Worm (Caenorhabditis elegans): ENCODE measurements around the gene Y60A3A.23.

The Y60A3A.23 gene

DNA sequence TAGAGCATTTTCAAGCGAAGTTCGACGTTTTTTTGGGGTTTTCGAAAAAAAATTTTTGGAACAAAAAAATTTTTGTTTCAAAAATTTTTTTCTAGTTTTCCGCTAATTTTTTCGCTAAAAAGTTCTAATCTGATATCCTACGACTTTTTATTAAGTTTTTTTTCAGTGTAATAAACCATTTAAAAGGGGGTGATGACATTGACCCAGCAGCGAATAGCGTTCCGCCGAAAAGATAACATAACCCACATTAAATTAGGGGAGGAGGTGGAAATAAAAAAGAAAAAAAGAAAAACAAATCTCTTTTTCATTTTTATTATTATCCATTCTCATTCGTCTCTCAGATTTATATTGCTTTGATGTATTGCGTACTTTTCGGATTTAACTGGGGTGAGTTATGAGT, at the start of gene Y60A3A.23:
Gene Y60A3A.23, plus strand, starts transcription at position 301 of the 400 bp plus-strand sequence.
- TF ChIP-seq ceh-13 (GFP tag; optimal IDR thresholded peaks at IDR 0.05) (no peak), tra-4 (tag; optimal IDR thresholded peaks at IDR 0.05) (no peak), ets-7 (tag; optimal IDR thresholded peaks at IDR 0.05) (no peak), sea-1 (GFP tag; conservative IDR thresholded peaks at IDR 0.05) (no peak), aly-1 (tag; optimal IDR thresholded peaks at IDR 0.05) (no peak), flt-1 (GFP tag; IDR thresholded peaks at IDR 0.05) (no peak), pes-1 (GFP tag; IDR thresholded peaks at IDR 0.05) (no peak), F13C5.2 (tag; optimal IDR thresholded peaks at IDR 0.05) (no peak), tbx-11 (GFP tag; IDR thresholded peaks at IDR 0.05) (no peak), hnd-1 (tag; optimal IDR thresholded peaks at IDR 0.05) (no peak), hmg-4 (GFP tag; optimal IDR thresholded peaks at IDR 0.05) (no peak), B0310.2 (tag; optimal IDR thresholded peaks at IDR 0.05) (no peak), ama-1 (optimal IDR thresholded peaks at IDR 0.05) (no peak), ceh-36 (tag; optimal IDR thresholded peaks at IDR 0.05) (no peak), tbx-37 (GFP tag; conservative IDR thresholded peaks at IDR 0.05) (no peak), hmbx-1 (tag; optimal IDR thresholded peaks at IDR 0.05) (no peak), scrt-1 (GFP tag; IDR thresholded peaks at IDR 0.05) (no peak)

DNA sequence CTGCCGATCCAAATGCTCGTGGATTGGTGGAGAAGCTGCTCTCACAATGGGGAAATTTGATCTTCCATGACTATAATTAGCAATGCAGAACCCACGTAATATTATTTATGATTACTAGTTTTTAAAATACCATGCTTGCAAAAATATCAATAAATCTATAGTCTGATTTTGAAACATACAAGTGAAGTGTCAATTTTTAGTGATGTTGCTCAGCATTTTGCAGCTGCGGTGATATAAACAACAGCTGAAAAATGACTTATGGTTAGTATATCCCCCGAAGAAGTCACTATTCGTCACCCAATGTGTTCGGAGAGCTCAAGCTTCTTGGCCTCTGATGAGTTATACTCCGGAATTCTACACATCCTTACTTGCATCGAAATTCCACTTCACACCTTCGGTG, 48.8 kb upstream of the Y60A3A.23 start, which contains the start of gene srh-172:
Gene srh-172, plus strand, starts transcription at position 301 of the 400 bp plus-strand sequence.
- TF ChIP-seq scrt-1 (GFP tag; IDR thresholded peaks at IDR 0.05), result no peak
- TF ChIP-seq ets-7 (tag; optimal IDR thresholded peaks at IDR 0.05), result no peak
- no peak for TF ChIP-seq hmbx-1 (tag; optimal IDR thresholded peaks at IDR 0.05)
- no peak for TF ChIP-seq F13C5.2 (tag; optimal IDR thresholded peaks at IDR 0.05)
- TF ChIP-seq ama-1 (optimal IDR thresholded peaks at IDR 0.05), result no peak
- TF ChIP-seq ceh-13 (GFP tag; optimal IDR thresholded peaks at IDR 0.05), result no peak
- no peak for TF ChIP-seq flt-1 (GFP tag; IDR thresholded peaks at IDR 0.05)
- no peak for TF ChIP-seq hmg-4 (GFP tag; optimal IDR thresholded peaks at IDR 0.05)
- no peak for TF ChIP-seq aly-1 (tag; optimal IDR thresholded peaks at IDR 0.05)
- no peak for TF ChIP-seq pes-1 (GFP tag; IDR thresholded peaks at IDR 0.05)
- TF ChIP-seq ceh-36 (tag; optimal IDR thresholded peaks at IDR 0.05), result no peak
- no peak for TF ChIP-seq sea-1 (GFP tag; conservative IDR thresholded peaks at IDR 0.05)
- no peak for TF ChIP-seq tra-4 (tag; optimal IDR thresholded peaks at IDR 0.05)

DNA sequence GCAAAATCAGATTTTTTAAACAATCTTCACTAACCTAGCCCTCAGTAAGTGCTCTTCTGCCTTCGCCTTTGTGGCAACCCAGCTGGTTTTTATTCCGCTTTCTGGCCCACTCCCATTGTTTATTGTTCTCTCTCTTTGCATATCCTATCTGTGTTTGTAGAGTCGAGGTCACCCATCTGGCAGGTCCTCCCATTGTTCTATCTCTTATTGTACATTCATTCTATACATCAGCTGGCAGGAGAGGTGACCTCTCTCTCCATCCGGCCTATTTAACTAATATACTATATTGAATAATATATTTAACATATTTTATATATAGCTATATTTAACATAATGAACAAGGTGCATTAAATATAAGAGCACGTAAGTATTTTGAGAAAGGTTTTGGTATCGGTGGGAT, 45.6 kb upstream of the Y60A3A.23 start:
- TF ChIP-seq hmg-4 (GFP tag; optimal IDR thresholded peaks at IDR 0.05) (peak; percentile 13), ama-1 (optimal IDR thresholded peaks at IDR 0.05) (no peak)

DNA sequence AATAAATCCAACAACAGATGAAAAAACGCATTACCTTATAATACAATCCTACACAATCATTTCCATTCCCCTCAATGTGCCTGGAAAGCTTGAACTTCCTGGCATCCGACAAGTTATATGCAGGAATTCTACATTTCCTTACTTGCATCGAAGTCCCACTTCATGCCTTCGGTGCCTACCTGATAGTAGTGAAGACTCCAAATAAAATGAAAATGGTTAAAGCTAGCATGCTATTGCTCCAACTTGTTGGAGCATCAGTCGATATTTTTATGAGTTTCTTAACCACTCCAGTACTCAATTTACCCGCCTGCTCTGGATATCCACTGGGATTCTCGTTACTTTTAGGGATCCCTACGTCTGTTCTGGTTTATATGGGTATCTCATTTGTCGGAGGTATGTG, 41.9 kb upstream of the Y60A3A.23 start, which contains the start of gene srh-171:
Gene srh-171, plus strand, starts transcription at position 75 of the 400 bp plus-strand sequence.
- TF ChIP-seq tbx-11 (GFP tag; IDR thresholded peaks at IDR 0.05), result no peak
- TF ChIP-seq ama-1 (optimal IDR thresholded peaks at IDR 0.05), result peak; percentile 78

DNA sequence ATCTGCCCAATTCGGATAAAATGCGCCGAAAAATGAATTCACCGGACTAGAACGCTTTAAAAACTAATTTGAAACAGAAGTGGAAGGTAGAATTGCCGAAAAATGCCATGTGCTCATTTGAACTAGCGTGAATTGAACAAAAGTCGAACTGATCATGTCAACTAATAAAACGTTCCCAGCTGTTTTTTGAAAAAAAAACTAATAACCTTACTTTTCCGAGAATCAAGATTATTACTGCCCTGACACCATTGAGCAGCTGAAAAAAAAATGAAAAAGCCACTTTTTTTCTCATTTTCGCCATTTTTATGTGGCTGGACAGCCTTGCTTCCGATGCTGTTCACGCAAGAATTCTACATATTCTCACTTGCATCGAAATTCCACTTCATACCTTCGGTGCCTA, 34.6 kb upstream of the Y60A3A.23 start, which contains the start of gene srh-173:
Gene srh-173, plus strand, starts transcription at position 301 of the 400 bp plus-strand sequence.
- TF ChIP-seq flt-1 (GFP tag; IDR thresholded peaks at IDR 0.05), result no peak
- TF ChIP-seq scrt-1 (GFP tag; IDR thresholded peaks at IDR 0.05), result no peak
- TF ChIP-seq tbx-11 (GFP tag; IDR thresholded peaks at IDR 0.05), result no peak
- TF ChIP-seq tbx-37 (GFP tag; conservative IDR thresholded peaks at IDR 0.05), result no peak
- no peak for TF ChIP-seq B0310.2 (tag; optimal IDR thresholded peaks at IDR 0.05)
- no peak for TF ChIP-seq ceh-36 (tag; optimal IDR thresholded peaks at IDR 0.05)
- TF ChIP-seq ama-1 (optimal IDR thresholded peaks at IDR 0.05), result no peak
- no peak for TF ChIP-seq hnd-1 (tag; optimal IDR thresholded peaks at IDR 0.05)
- no peak for TF ChIP-seq hmg-4 (GFP tag; optimal IDR thresholded peaks at IDR 0.05)
- TF ChIP-seq tra-4 (tag; optimal IDR thresholded peaks at IDR 0.05), result no peak
- TF ChIP-seq hmbx-1 (tag; optimal IDR thresholded peaks at IDR 0.05), result no peak
- TF ChIP-seq F13C5.2 (tag; optimal IDR thresholded peaks at IDR 0.05), result no peak
- no peak for TF ChIP-seq pes-1 (GFP tag; IDR thresholded peaks at IDR 0.05)
- TF ChIP-seq sea-1 (GFP tag; conservative IDR thresholded peaks at IDR 0.05), result no peak
- no peak for TF ChIP-seq aly-1 (tag; optimal IDR thresholded peaks at IDR 0.05)
- TF ChIP-seq ets-7 (tag; optimal IDR thresholded peaks at IDR 0.05), result no peak
- no peak for TF ChIP-seq ceh-13 (GFP tag; optimal IDR thresholded peaks at IDR 0.05)

DNA sequence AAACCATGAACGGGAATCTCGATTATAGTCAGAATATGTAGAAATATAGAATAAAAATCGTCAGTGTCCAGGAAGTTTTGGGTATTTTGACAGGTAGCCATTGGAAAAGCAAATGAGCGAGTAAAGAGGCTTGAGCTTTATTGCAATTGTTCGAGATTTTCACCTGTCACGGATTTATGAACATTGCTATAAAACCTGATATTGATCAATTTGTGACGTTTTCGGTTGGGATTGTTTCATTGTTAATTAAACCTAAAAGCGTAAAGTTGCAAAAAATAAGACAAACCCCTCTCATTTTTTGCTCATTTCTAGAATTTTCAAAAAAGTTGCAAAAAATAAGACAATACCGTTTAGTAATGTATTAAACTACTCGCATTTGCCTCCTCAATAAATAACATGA, 29.4 kb upstream of the Y60A3A.23 start, which contains the start of gene srh-183:
Gene srh-183, minus strand, starts transcription at position 101 of the 400 bp plus-strand sequence.
- no peak for TF ChIP-seq hmg-4 (GFP tag; optimal IDR thresholded peaks at IDR 0.05)
- no peak for TF ChIP-seq B0310.2 (tag; optimal IDR thresholded peaks at IDR 0.05)
- TF ChIP-seq ceh-13 (GFP tag; optimal IDR thresholded peaks at IDR 0.05), result no peak
- TF ChIP-seq hnd-1 (tag; optimal IDR thresholded peaks at IDR 0.05), result no peak
- no peak for TF ChIP-seq ama-1 (optimal IDR thresholded peaks at IDR 0.05)
- no peak for TF ChIP-seq tbx-11 (GFP tag; IDR thresholded peaks at IDR 0.05)
- TF ChIP-seq F13C5.2 (tag; optimal IDR thresholded peaks at IDR 0.05), result no peak
- no peak for TF ChIP-seq tra-4 (tag; optimal IDR thresholded peaks at IDR 0.05)
- no peak for TF ChIP-seq scrt-1 (GFP tag; IDR thresholded peaks at IDR 0.05)
- no peak for TF ChIP-seq hmbx-1 (tag; optimal IDR thresholded peaks at IDR 0.05)
- no peak for TF ChIP-seq aly-1 (tag; optimal IDR thresholded peaks at IDR 0.05)
- TF ChIP-seq sea-1 (GFP tag; conservative IDR thresholded peaks at IDR 0.05), result no peak
- TF ChIP-seq tbx-37 (GFP tag; conservative IDR thresholded peaks at IDR 0.05), result no peak
- no peak for TF ChIP-seq pes-1 (GFP tag; IDR thresholded peaks at IDR 0.05)
- no peak for TF ChIP-seq ets-7 (tag; optimal IDR thresholded peaks at IDR 0.05)
- TF ChIP-seq ceh-36 (tag; optimal IDR thresholded peaks at IDR 0.05), result no peak
- no peak for TF ChIP-seq flt-1 (GFP tag; IDR thresholded peaks at IDR 0.05)

DNA sequence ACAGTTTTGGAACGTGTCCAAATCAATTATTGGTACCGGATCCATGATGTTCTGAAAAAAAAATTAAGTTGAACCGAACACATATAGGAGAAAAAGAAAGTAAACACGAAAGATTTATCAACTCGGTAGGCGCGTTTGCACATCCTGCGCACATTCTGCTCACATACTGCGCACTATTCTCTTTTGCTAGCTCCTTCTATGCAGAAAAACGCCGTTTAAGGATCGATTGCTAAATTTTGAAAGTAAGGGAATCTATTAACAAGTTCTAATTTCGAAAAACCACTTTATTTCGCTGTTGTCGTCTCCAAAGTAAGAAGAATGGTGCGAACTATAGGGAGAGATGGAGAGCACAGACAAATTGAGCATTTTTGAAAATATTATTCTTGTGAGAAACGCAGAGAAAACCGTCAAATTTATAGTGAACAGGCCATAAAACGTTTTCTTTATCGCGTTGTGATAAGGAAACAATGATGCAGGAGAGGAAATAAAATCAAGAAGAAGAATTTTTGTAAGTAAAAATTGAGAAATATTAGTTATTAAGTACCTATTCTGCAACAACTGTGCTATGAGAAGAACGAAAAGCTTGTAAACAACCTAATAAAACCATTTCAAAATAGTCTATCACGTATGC, 25.6 kb upstream of the Y60A3A.23 start, which contains the start of gene Y60A3A.24:
Gene Y60A3A.24, minus strand, starts transcription at position 51 of the 631 bp plus-strand sequence.
- TF ChIP-seq ets-7 (tag; optimal IDR thresholded peaks at IDR 0.05), result no peak
- no peak for TF ChIP-seq tra-4 (tag; optimal IDR thresholded peaks at IDR 0.05)
- no peak for TF ChIP-seq ceh-13 (GFP tag; optimal IDR thresholded peaks at IDR 0.05)

All from whole organism, early embryonic.